Worm (Caenorhabditis elegans): Measurements from ENCODE around the gene zmp-1.

- TF ChIP-seq hlh-6 (tag; optimal IDR thresholded peaks at IDR 0.05) (no peak), ceh-48 (tag; optimal IDR thresholded peaks at IDR 0.05) (no peak), fax-1 (tag; optimal IDR thresholded peaks at IDR 0.05) (no peak), elt-2 (tag; optimal IDR thresholded peaks at IDR 0.05) (no peak), ahr-1 (tag; optimal IDR thresholded peaks at IDR 0.05) (no peak), pqm-1 (tag; optimal IDR thresholded peaks at IDR 0.05) (no peak), elt-4 (tag; optimal IDR thresholded peaks at IDR 0.05) (no peak), sdc-2 (tag; optimal IDR thresholded peaks at IDR 0.05) (no peak), lin-11 (tag; optimal IDR thresholded peaks at IDR 0.05) (no peak), zip-5 (tag; optimal IDR thresholded peaks at IDR 0.05) (no peak), pha-2 (tag; optimal IDR thresholded peaks at IDR 0.05) (no peak), ama-1 (optimal IDR thresholded peaks at IDR 0.05) (no peak)
Observed at ce11 chrIII:5959049-5959448, 26.3 kb upstream of the zmp-1 start.

Data from whole organism, late embryonic.